Worm (Caenorhabditis elegans) whole organism, L4 larva: ENCODE results near the gene lec-7.

Experiments used
- D1046.2 ChIP-seq: fragments of 200-800 bp; sonication (Bioruptor generic); IDR thresholded peaks from 2 replicates; pipeline ENCODE4 v1.3.6; 2022; ENCODE audit warnings: missing genetic modification characterization, missing compliant biosample characterization
- F10B5.3 ChIP-seq: sonication (generic microtip); optimal IDR thresholded peaks from 2 replicates; lab custom pipeline; 2016; ENCODE audit warnings: mild to moderate bottlenecking, missing genetic modification characterization, missing compliant biosample characterization
- F37D6.2 ChIP-seq: sonication (generic microtip); optimal IDR thresholded peaks from 2 replicates; lab custom pipeline; 2016; ENCODE audit warnings: mild to moderate bottlenecking, missing genetic modification characterization, missing compliant biosample characterization
- F44E2.7 ChIP-seq: fragments of 200-800 bp; sonication (Bioruptor generic); IDR thresholded peaks from 2 replicates; pipeline ENCODE4 v2.1.2; 2022; ENCODE audit warnings: missing genetic modification characterization, missing compliant biosample characterization
- Y48G9A.11 ChIP-seq: fragments of 200-800 bp; sonication (Bioruptor generic); IDR thresholded peaks from 2 replicates; pipeline ENCODE4 v1.3.6; 2022; ENCODE audit warnings: missing genetic modification reagents, missing genetic modification characterization, missing compliant biosample characterization
- ZK546.5 ChIP-seq, 2 experiments: sonication (generic microtip); optimal IDR thresholded peaks; 2 replicates each; lab custom pipeline; 2017; ENCODE audit warnings: missing biosample characterization in 2 of 2, missing genetic modification characterization in 2 of 2
- aha-1 ChIP-seq: fragments of 150-350 bp; peaks from one replicate; lab custom pipeline; 2014; ENCODE audit warnings: missing biosample characterization, missing genetic modification characterization
- ceh-32 ChIP-seq: sonication (generic microtip); optimal IDR thresholded peaks from 2 replicates; lab custom pipeline; 2016; ENCODE audit warnings: mild to moderate bottlenecking, missing genetic modification characterization, missing compliant biosample characterization; ENCODE audit not compliant: poor library complexity
- daf-16 ChIP-seq, 3 experiments: sonication (generic microtip); optimal IDR thresholded peaks; 2 replicates each; lab custom pipeline; 2016 to 2017; ENCODE audit warnings: missing genetic modification characterization in 3 of 3, missing genetic modification reagents in 3 of 3, mild to moderate bottlenecking in 2 of 3, missing compliant biosample characterization in 2 of 3, missing biosample characterization in 1 of 3, moderate library complexity in 1 of 3
- dmd-6 ChIP-seq: fragments of 200-800 bp; sonication (Bioruptor generic); IDR thresholded peaks from 2 replicates; pipeline ENCODE4 v1.3.6; 2022; ENCODE audit warnings: missing genetic modification reagents, missing genetic modification characterization, missing compliant biosample characterization
- dmd-8 ChIP-seq: fragments of 200-800 bp; sonication (Bioruptor generic); IDR thresholded peaks from 2 replicates; pipeline ENCODE4 v1.3.6; 2022; ENCODE audit warnings: missing genetic modification characterization, missing compliant biosample characterization
- dpl-1 ChIP-seq: fragments of 150-350 bp; optimal IDR thresholded peaks from 2 replicates; lab custom pipeline; 2014; ENCODE audit warnings: missing biosample characterization, missing genetic modification reagents, missing genetic modification characterization
- duxl-1 ChIP-seq: sonication (generic microtip); optimal IDR thresholded peaks from 2 replicates; lab custom pipeline; 2016; ENCODE audit warnings: mild to moderate bottlenecking, missing genetic modification characterization, moderate library complexity, missing compliant biosample characterization; ENCODE audit not compliant: poor library complexity
- egl-43 ChIP-seq: fragments of 200-800 bp; sonication (Bioruptor generic); IDR thresholded peaks from 2 replicates; pipeline ENCODE4 v1.3.6; 2022; ENCODE audit warnings: missing genetic modification reagents, missing genetic modification characterization, missing compliant biosample characterization
- hlh-11 ChIP-seq: fragments of 200-800 bp; sonication (Bioruptor generic); optimal IDR thresholded peaks from 2 replicates; lab custom pipeline; 2018; ENCODE audit warnings: mild to moderate bottlenecking, missing genetic modification characterization, missing compliant biosample characterization
- hmg-1.1 ChIP-seq: fragments of 200-800 bp; sonication (Bioruptor generic); IDR thresholded peaks from 2 replicates; pipeline ENCODE4 v1.3.6; 2022; ENCODE audit warnings: missing genetic modification reagents, missing genetic modification characterization, missing compliant biosample characterization
- lin-29 ChIP-seq: fragments of 200-800 bp; sonication (Bioruptor generic); IDR thresholded peaks from 2 replicates; pipeline ENCODE4 v1.3.6; 2022; ENCODE audit warnings: missing genetic modification reagents, missing genetic modification characterization, missing compliant biosample characterization
- mdl-1 ChIP-seq, 2 experiments: fragments of 150-350 bp in 1 of 2; sonication (generic microtip) in 1 of 2; optimal IDR thresholded peaks; 2 replicates each; lab custom pipeline; 2014 to 2017; ENCODE audit warnings: missing biosample characterization in 2 of 2, missing genetic modification characterization in 2 of 2
- nhr-25 ChIP-seq: sonication (generic microtip); optimal IDR thresholded peaks from 2 replicates; lab custom pipeline; 2017; ENCODE audit warnings: missing genetic modification characterization, mild to moderate bottlenecking, missing compliant biosample characterization, antibody characterized with exemption, moderate library complexity, borderline replicate concordance; ENCODE audit not compliant: insufficient read depth
- nhr-28 ChIP-seq: fragments of 150-350 bp; optimal IDR thresholded peaks from 2 replicates; lab custom pipeline; 2014; ENCODE audit warnings: missing biosample characterization, missing genetic modification characterization
- nhr-6 ChIP-seq: fragments of 150-350 bp; optimal IDR thresholded peaks from 2 replicates; lab custom pipeline; 2014; ENCODE audit warnings: missing biosample characterization, missing genetic modification characterization
- nhr-76 ChIP-seq: fragments of 150-350 bp; optimal IDR thresholded peaks from 2 replicates; lab custom pipeline; 2014; ENCODE audit warnings: missing biosample characterization, missing genetic modification characterization
- pha-4 ChIP-seq, 2 experiments: fragments of 150-350 bp in 1 of 2; fragments of 200-800 bp in 1 of 2; sonication (Bioruptor generic) in 1 of 2; IDR thresholded peaks in 1 of 2; optimal IDR thresholded peaks in 1 of 2; 2 replicates each; pipeline versions ENCODE4 v1.3.6 to Lab custom; 2014 to 2022; ENCODE audit warnings: missing genetic modification characterization in 2 of 2, missing genetic modification reagents in 2 of 2, missing biosample characterization in 1 of 2, missing compliant biosample characterization in 1 of 2
- php-3 ChIP-seq: fragments of 200-800 bp; sonication (Bioruptor generic); IDR thresholded peaks from 2 replicates; pipeline ENCODE4 v1.3.6; 2022; ENCODE audit warnings: missing genetic modification reagents, missing genetic modification characterization, missing compliant biosample characterization
- pqm-1 ChIP-seq: sonication (generic microtip); optimal IDR thresholded peaks from 2 replicates; lab custom pipeline; 2017; ENCODE audit warnings: missing biosample characterization, missing genetic modification characterization
- skn-1 ChIP-seq: fragments of 150-350 bp; optimal IDR thresholded peaks from 2 replicates; lab custom pipeline; 2014; ENCODE audit warnings: missing biosample characterization, missing genetic modification characterization
- snpc-1.2 ChIP-seq: fragments of 200-800 bp; sonication (Bioruptor generic); IDR thresholded peaks from 2 replicates; pipeline ENCODE4 v1.3.6; 2022; ENCODE audit warnings: missing genetic modification reagents, missing genetic modification characterization, missing compliant biosample characterization
- spr-3 ChIP-seq: fragments of 200-800 bp; sonication (Bioruptor generic); optimal IDR thresholded peaks from 2 replicates; lab custom pipeline; 2018; ENCODE audit warnings: mild to moderate bottlenecking, missing genetic modification characterization, missing compliant biosample characterization
- tag-97 ChIP-seq: fragments of 200-800 bp; sonication (Bioruptor generic); IDR thresholded peaks from 2 replicates; pipeline ENCODE4 v1.3.6; 2022; ENCODE audit warnings: missing genetic modification characterization, missing compliant biosample characterization
- tra-1 ChIP-seq: fragments of 200-800 bp; sonication (Bioruptor generic); IDR thresholded peaks from 2 replicates; pipeline ENCODE4 v1.3.6; 2022; ENCODE audit warnings: missing genetic modification reagents, missing genetic modification characterization, missing compliant biosample characterization
- unc-39 ChIP-seq: sonication (generic microtip); optimal IDR thresholded peaks from 2 replicates; lab custom pipeline; 2017; ENCODE audit warnings: missing biosample characterization, missing genetic modification characterization
- unc-62 ChIP-seq, 3 experiments: fragments of 150-350 bp in 1 of 3; sonication (generic microtip); optimal IDR thresholded peaks in 2 of 3; peaks in 1 of 3; 1 replicate in 1 of 3; 2 replicates in 2 of 3; lab custom pipeline; 2014 to 2017; ENCODE audit warnings: missing biosample characterization in 3 of 3, missing genetic modification characterization in 3 of 3, missing genetic modification reagents in 3 of 3, missing genotype in 1 of 3
- zip-2 ChIP-seq: fragments of 150-350 bp; optimal IDR thresholded peaks from 2 replicates; lab custom pipeline; 2014; ENCODE audit warnings: missing biosample characterization, missing genetic modification characterization

lec-7 gene

ce11 chrX:9882572-9882971 lies 30.7 kb downstream of the lec-7 start:
- TF ChIP-seq unc-39 (tag; lab: Kevin White, UChicago) = no peak
- no peak for TF ChIP-seq spr-3 (GFP tag; lab: Kevin White, UChicago)
- no peak for TF ChIP-seq F10B5.3 (tag; lab: Kevin White, UChicago)
- no peak for TF ChIP-seq D1046.2 (GFP tag; lab: Robert Waterston, UW)
- no peak for TF ChIP-seq daf-16 (GFP tag; optimal IDR thresholded peaks at IDR 0.05; lab: Kevin White, UChicago)
- TF ChIP-seq daf-16 (tag; optimal IDR thresholded peaks at IDR 0.05; lab: Kevin White, UChicago) = peak; percentile 76
- peak; percentile 59 for TF ChIP-seq pqm-1
- peak; percentile 46 for TF ChIP-seq hlh-11
- TF ChIP-seq skn-1 (tag; lab: Kevin White, UChicago) = no peak
- TF ChIP-seq dpl-1 (GFP tag; lab: Kevin White, UChicago) = no peak
- TF ChIP-seq dmd-6 (GFP tag; lab: Robert Waterston, UW) = peak; percentile 56

DNA sequence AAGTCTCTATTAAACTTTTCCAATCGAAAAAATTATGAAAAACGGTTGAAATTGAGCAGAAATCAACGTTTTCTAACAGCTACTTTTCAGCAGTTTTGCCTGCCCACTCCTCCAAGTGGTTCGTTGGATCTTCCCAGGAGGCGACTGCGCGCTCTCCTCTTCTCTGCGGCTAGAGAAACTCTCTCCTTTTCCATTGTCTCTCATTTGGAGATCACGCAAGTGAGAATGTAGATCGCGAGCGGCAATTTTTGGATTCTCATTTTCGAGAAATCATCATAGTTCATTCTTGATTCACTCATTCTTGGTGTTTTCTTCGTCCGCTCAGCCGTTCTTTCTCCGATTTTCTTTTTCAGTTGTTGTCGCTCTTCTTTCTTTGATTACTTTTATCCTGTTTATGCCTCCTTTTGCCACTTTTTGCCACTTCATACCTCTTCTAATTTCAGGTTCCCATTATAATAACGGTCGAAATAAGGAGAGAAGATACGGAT lies 32.0 kb downstream of the lec-7 start, which contains the start of gene mrp-4:
Gene mrp-4 (plus strand): TSS at position 438 of the 488 bp plus-strand sequence.
- TF ChIP-seq tra-1 (GFP tag; lab: Robert Waterston, UW) (no peak), tag-97 (no peak), unc-62 (GFP tag; optimal IDR thresholded peaks at IDR 0.05 in 1 of 2; lab: Kevin White, UChicago) (peak in 1 of 2 experiments; percentile 33), unc-62 (tag; optimal IDR thresholded peaks at IDR 0.05; lab: Kevin White, UChicago) (no peak)

DNA sequence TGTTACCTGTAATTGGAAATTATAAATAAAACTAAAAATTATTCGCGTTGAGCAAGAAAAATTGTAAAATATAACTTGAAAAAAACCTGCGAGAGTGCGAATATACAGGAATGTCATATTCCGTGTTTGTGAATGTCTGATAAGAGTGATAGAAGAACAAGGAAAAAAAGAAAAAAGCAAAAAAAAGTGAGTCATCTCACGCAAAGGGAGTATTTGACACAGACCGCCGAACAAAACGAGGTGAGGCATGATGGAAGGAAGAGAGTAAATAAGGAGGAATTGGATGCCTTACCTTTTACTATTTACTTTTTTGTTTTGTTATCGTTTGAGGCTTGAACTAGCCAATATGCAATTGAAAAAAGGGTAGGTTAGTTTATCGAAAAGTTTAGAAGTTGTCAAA lies 40.5 kb downstream of the lec-7 start, which contains the start of gene F21G4.1:
Gene F21G4.1 (minus strand): TSS at position 6 of the 400 bp plus-strand sequence.
- TF ChIP-seq mdl-1 (tag; optimal IDR thresholded peaks at IDR 0.05; lab: Kevin White, UChicago) = peak in 1 of 2 experiments; percentile 4
- TF ChIP-seq aha-1 (tag; lab: Kevin White, UChicago) = peak; percentile 82
- no peak for TF ChIP-seq pha-4 (GFP tag; IDR thresholded peaks at IDR 0.05; lab: Robert Waterston, UW)
- TF ChIP-seq pha-4 (tag; optimal IDR thresholded peaks at IDR 0.05; lab: Kevin White, UChicago) = peak; percentile 61
- no peak for TF ChIP-seq daf-16 (GFP tag; optimal IDR thresholded peaks at IDR 0.05; lab: Kevin White, UChicago)
- peak; percentile 76 for TF ChIP-seq daf-16 (tag; optimal IDR thresholded peaks at IDR 0.05; lab: Kevin White, UChicago)
- TF ChIP-seq dmd-6 (GFP tag; lab: Robert Waterston, UW) = peak; percentile 26; the same call in 1 of the 2 replicates
- peak; percentile 35 for TF ChIP-seq hlh-11
- TF ChIP-seq dmd-8 = no peak
- TF ChIP-seq nhr-6 (tag; lab: Kevin White, UChicago) = peak; percentile 72
- no peak for TF ChIP-seq snpc-1.2 (GFP tag; lab: Robert Waterston, UW)
- TF ChIP-seq F44E2.7 = no peak
- peak; percentile 71 for TF ChIP-seq pqm-1
- TF ChIP-seq ceh-32 (tag; lab: Kevin White, UChicago) = no peak
- no peak for TF ChIP-seq spr-3 (GFP tag; lab: Kevin White, UChicago)
- peak; percentile 26 for TF ChIP-seq nhr-28 (tag; lab: Kevin White, UChicago)
- no peak for TF ChIP-seq duxl-1
- no peak for TF ChIP-seq Y48G9A.11

- TF ChIP-seq F10B5.3 (tag; lab: Kevin White, UChicago) (no peak), pqm-1 (no peak), php-3 (GFP tag; lab: Robert Waterston, UW) (no peak), ZK546.5 (tag; optimal IDR thresholded peaks at IDR 0.05; lab: Kevin White, UChicago) (no peak), skn-1 (tag; lab: Kevin White, UChicago) (no peak), zip-2 (tag; lab: Kevin White, UChicago) (no peak), nhr-25 (tag; lab: Kevin White, UChicago) (peak; percentile 7), tra-1 (GFP tag; lab: Robert Waterston, UW) (no peak), nhr-76 (tag; lab: Kevin White, UChicago) (no peak), F37D6.2 (no peak), egl-43 (no peak), snpc-1.2 (GFP tag; lab: Robert Waterston, UW) (no peak), aha-1 (tag; lab: Kevin White, UChicago) (peak; percentile 76), hmg-1.1 (GFP tag; lab: Robert Waterston, UW) (no peak), lin-29 (GFP tag; lab: Robert Waterston, UW) (no peak)
Measured at ce11 chrX:9893069-9893468, 41.2 kb downstream of the lec-7 start.
